Worm (Caenorhabditis elegans) whole organism, late embryonic: ENCODE results near the gene dhc-4.

ENCODE experiments used
- C38D4.7 ChIP-seq: fragments of 200-800 bp; sonication (Bioruptor generic); optimal IDR thresholded peaks from 2 replicates; lab custom pipeline; 2018; ENCODE audit warnings: mild to moderate bottlenecking, missing genetic modification characterization, moderate library complexity, missing compliant biosample characterization
- F13H6.1 ChIP-seq: sonication (generic microtip); optimal IDR thresholded peaks from 2 replicates; lab custom pipeline; 2016; ENCODE audit warnings: missing genetic modification characterization, missing compliant biosample characterization
- K02D7.2 ChIP-seq: sonication (generic microtip); optimal IDR thresholded peaks from 2 replicates; lab custom pipeline; 2017; ENCODE audit warnings: mild to moderate bottlenecking, missing genetic modification characterization, missing compliant biosample characterization
- Y22D7AL.16 ChIP-seq: sonication (generic microtip); optimal IDR thresholded peaks from 2 replicates; lab custom pipeline; 2016; ENCODE audit warnings: missing genetic modification characterization, missing compliant biosample characterization
- ahr-1 ChIP-seq: sonication (generic microtip); optimal IDR thresholded peaks from 2 replicates; lab custom pipeline; 2016; ENCODE audit warnings: missing genetic modification characterization, missing compliant biosample characterization
- ama-1 ChIP-seq: fragments of 150-350 bp; optimal IDR thresholded peaks from 2 replicates; lab custom pipeline; 2014
- ceh-18 ChIP-seq: sonication (generic microtip); optimal IDR thresholded peaks from 2 replicates; lab custom pipeline; 2016; ENCODE audit warnings: missing genetic modification characterization, missing compliant biosample characterization
- ceh-19 ChIP-seq: fragments of 200-800 bp; sonication (Bioruptor generic); optimal IDR thresholded peaks from 2 replicates; lab custom pipeline; 2018; ENCODE audit warnings: mild to moderate bottlenecking, missing genetic modification characterization, missing compliant biosample characterization
- ceh-2 ChIP-seq: sonication (generic microtip); optimal IDR thresholded peaks from 2 replicates; lab custom pipeline; 2016; ENCODE audit warnings: missing genotype, missing genetic modification characterization, missing compliant biosample characterization
- ceh-24 ChIP-seq: sonication (generic microtip); optimal IDR thresholded peaks from 2 replicates; lab custom pipeline; 2016; ENCODE audit warnings: mild to moderate bottlenecking, missing genetic modification characterization, missing compliant biosample characterization
- ceh-30 ChIP-seq: fragments of 150-350 bp; optimal IDR thresholded peaks from 2 replicates; lab custom pipeline; 2014; ENCODE audit warnings: missing biosample characterization, missing genetic modification characterization
- ceh-34 ChIP-seq: sonication (generic microtip); optimal IDR thresholded peaks from 2 replicates; lab custom pipeline; 2016; ENCODE audit warnings: mild to moderate bottlenecking, missing genetic modification characterization, missing compliant biosample characterization
- ceh-6 ChIP-seq: fragments of 200-800 bp; sonication (Bioruptor generic); optimal IDR thresholded peaks from 2 replicates; lab custom pipeline; 2018; ENCODE audit warnings: mild to moderate bottlenecking, missing genetic modification characterization, missing compliant biosample characterization
- ceh-9 ChIP-seq: sonication (generic microtip); optimal IDR thresholded peaks from 2 replicates; lab custom pipeline; 2016; ENCODE audit warnings: mild to moderate bottlenecking, missing genetic modification characterization, inconsistent platforms, missing compliant biosample characterization
- che-1 ChIP-seq: sonication (generic microtip); optimal IDR thresholded peaks from 2 replicates; lab custom pipeline; 2016; ENCODE audit warnings: mild to moderate bottlenecking, missing genetic modification characterization, missing compliant biosample characterization
- dmd-4 ChIP-seq: sonication (generic microtip); optimal IDR thresholded peaks from 2 replicates; lab custom pipeline; 2016; ENCODE audit warnings: borderline replicate concordance, missing genetic modification characterization, missing compliant biosample characterization
- elt-4 ChIP-seq: sonication (generic microtip); optimal IDR thresholded peaks from 2 replicates; lab custom pipeline; 2016; ENCODE audit warnings: missing genetic modification characterization, missing compliant biosample characterization
- ets-4 ChIP-seq: sonication (generic microtip); optimal IDR thresholded peaks from 2 replicates; lab custom pipeline; 2016; ENCODE audit warnings: missing genetic modification characterization, missing compliant biosample characterization
- fkh-6 ChIP-seq: sonication (generic microtip); optimal IDR thresholded peaks from 2 replicates; lab custom pipeline; 2016; ENCODE audit warnings: missing genetic modification characterization, missing compliant biosample characterization
- gmeb-2 ChIP-seq: sonication (generic microtip); optimal IDR thresholded peaks from 2 replicates; lab custom pipeline; 2016; ENCODE audit warnings: missing genetic modification characterization, inconsistent platforms, missing compliant biosample characterization
- hlh-15 ChIP-seq: sonication (generic microtip); optimal IDR thresholded peaks from 2 replicates; lab custom pipeline; 2016; ENCODE audit warnings: missing genetic modification characterization, missing compliant biosample characterization
- hlh-6 ChIP-seq: sonication (generic microtip); optimal IDR thresholded peaks from 2 replicates; lab custom pipeline; 2016; ENCODE audit warnings: missing genotype, missing genetic modification characterization, missing compliant biosample characterization
- lim-6 ChIP-seq: sonication (generic microtip); optimal IDR thresholded peaks from 2 replicates; lab custom pipeline; 2016; ENCODE audit warnings: missing genetic modification characterization, missing compliant biosample characterization
- lin-11 ChIP-seq: fragments of 200-800 bp; sonication (Bioruptor generic); optimal IDR thresholded peaks from 2 replicates; lab custom pipeline; 2018; ENCODE audit warnings: mild to moderate bottlenecking, missing genetic modification characterization, missing compliant biosample characterization
- madf-2 ChIP-seq: sonication (generic microtip); optimal IDR thresholded peaks from 2 replicates; lab custom pipeline; 2017; ENCODE audit warnings: missing genetic modification characterization, missing compliant biosample characterization
- nfya-1 ChIP-seq: sonication (generic microtip); optimal IDR thresholded peaks from 2 replicates; lab custom pipeline; 2017; ENCODE audit warnings: missing genetic modification characterization, mild to moderate bottlenecking, missing compliant biosample characterization, antibody characterized with exemption, moderate library complexity
- nhr-11 ChIP-seq: fragments of 150-350 bp; optimal IDR thresholded peaks from 2 replicates; lab custom pipeline; 2014; ENCODE audit warnings: missing biosample characterization, missing genetic modification characterization
- npax-4 ChIP-seq: sonication (generic microtip); optimal IDR thresholded peaks from 2 replicates; lab custom pipeline; 2016; ENCODE audit warnings: missing genetic modification characterization, missing compliant biosample characterization
- pag-3 ChIP-seq: sonication (generic microtip); optimal IDR thresholded peaks from 2 replicates; lab custom pipeline; 2016; ENCODE audit warnings: missing compliant biosample characterization, missing genetic modification characterization, borderline replicate concordance
- pros-1 ChIP-seq: fragments of 150-350 bp; optimal IDR thresholded peaks from 2 replicates; lab custom pipeline; 2014; ENCODE audit warnings: missing biosample characterization, missing genetic modification reagents, missing genetic modification characterization
- sdc-2 ChIP-seq: sonication (generic microtip); optimal IDR thresholded peaks from 2 replicates; lab custom pipeline; 2016; ENCODE audit warnings: missing genotype, missing genetic modification characterization, missing compliant biosample characterization
- sox-2 ChIP-seq: fragments of 200-800 bp; sonication (Bioruptor generic); IDR thresholded peaks from 2 replicates; pipeline ENCODE4 v1.3.6; 2022; ENCODE audit warnings: missing genetic modification reagents, missing genetic modification characterization, missing compliant biosample characterization
- syd-9 ChIP-seq: sonication (generic microtip); optimal IDR thresholded peaks from 2 replicates; lab custom pipeline; 2016; ENCODE audit warnings: mild to moderate bottlenecking, missing genetic modification characterization, moderate library complexity, missing compliant biosample characterization
- tbx-2 ChIP-seq: sonication (generic microtip); optimal IDR thresholded peaks from 2 replicates; lab custom pipeline; 2016; ENCODE audit warnings: missing genetic modification characterization, missing compliant biosample characterization
- tbx-7 ChIP-seq: sonication (generic microtip); optimal IDR thresholded peaks from 2 replicates; lab custom pipeline; 2016; ENCODE audit warnings: missing genotype, missing genetic modification characterization, missing compliant biosample characterization
- unc-55 ChIP-seq: sonication (generic microtip); optimal IDR thresholded peaks from 2 replicates; lab custom pipeline; 2017; ENCODE audit warnings: missing biosample characterization, missing genetic modification reagents, missing genetic modification characterization
- zip-5 ChIP-seq: sonication (generic microtip); optimal IDR thresholded peaks from 2 replicates; lab custom pipeline; 2016; ENCODE audit warnings: missing genetic modification characterization, missing compliant biosample characterization
- ztf-16 ChIP-seq: sonication (generic microtip); optimal IDR thresholded peaks from 2 replicates; lab custom pipeline; 2017; ENCODE audit warnings: missing genetic modification characterization, missing compliant biosample characterization

dhc-4 gene

DNA sequence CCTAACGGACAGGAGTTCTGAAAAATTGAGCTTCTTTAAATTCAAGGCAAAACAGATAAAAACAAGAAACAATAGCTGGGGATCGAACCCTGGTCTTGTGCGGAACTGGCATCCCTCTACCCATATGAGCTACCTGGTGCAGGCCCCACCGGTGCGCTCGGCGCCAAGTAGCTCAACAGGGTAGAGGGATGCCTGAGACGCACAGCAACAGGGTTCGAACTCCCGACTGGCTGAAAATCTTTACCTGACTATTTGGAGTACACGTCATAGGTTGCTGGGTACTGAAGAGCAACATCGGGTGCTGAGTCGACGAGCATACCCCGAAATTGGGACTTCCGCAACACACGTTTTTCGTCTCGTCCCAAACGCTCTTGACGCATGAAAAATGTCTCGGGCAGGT, 6.8 kb upstream of the dhc-4 start:
- no peak for TF ChIP-seq ceh-9 (tag; lab: Kevin White, UChicago)
- no peak for TF ChIP-seq ceh-19 (GFP tag; lab: Kevin White, UChicago)
- no peak for TF ChIP-seq nhr-11 (tag; lab: Kevin White, UChicago)
- TF ChIP-seq lin-11, result no peak
- TF ChIP-seq ceh-2 (tag; lab: Kevin White, UChicago), result no peak
- TF ChIP-seq, all 69 proteins: peak for 0

ce11 chrIII:10967010-10967409, 2.7 kb upstream of the dhc-4 start, which contains the start of gene W05B2.2:
W05B2.2 (minus strand) TSS chrIII:10967110.
- no peak for TF ChIP-seq npax-4 (tag; lab: Kevin White, UChicago)
- TF ChIP-seq ceh-34 (tag; lab: Kevin White, UChicago), result peak; percentile 50
- TF ChIP-seq, all 69 proteins: peak for 1

DNA sequence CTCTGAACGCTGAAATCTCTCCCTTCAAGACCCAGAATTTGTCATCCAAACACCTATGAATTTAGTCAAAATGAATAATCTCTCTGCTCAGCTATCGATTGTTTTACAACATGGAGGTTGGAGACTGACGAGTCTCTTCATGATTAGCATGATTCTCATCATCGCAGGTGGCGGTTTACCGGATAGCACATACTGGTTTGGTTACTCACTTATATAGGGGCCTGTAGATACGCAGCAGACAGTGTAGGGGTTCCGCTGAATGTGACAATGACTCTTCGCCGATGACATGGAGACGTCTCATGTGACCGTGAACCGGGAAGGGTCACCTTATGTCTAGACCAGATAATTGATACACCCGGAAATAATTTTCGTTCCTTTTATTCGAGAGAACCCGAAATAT, 6.8 kb downstream of the dhc-4 start:
- TF ChIP-seq Y22D7AL.16 (tag; lab: Kevin White, UChicago), result no peak
- TF ChIP-seq ceh-2 (tag; lab: Kevin White, UChicago), result no peak
- TF ChIP-seq ceh-30 (tag; lab: Kevin White, UChicago), result no peak
- TF ChIP-seq tbx-7 (tag; lab: Kevin White, UChicago), result no peak
- TF ChIP-seq zip-5 (tag; lab: Kevin White, UChicago), result no peak
- TF ChIP-seq hlh-15, result no peak
- no peak for TF ChIP-seq nhr-11 (tag; lab: Kevin White, UChicago)
- no peak for TF ChIP-seq pros-1
- TF ChIP-seq C38D4.7 (GFP tag; lab: Kevin White, UChicago), result no peak
- TF ChIP-seq ceh-18, result no peak
- no peak for TF ChIP-seq K02D7.2 (tag; lab: Kevin White, UChicago)
- no peak for TF ChIP-seq ahr-1
- no peak for TF ChIP-seq ceh-6 (GFP tag; lab: Kevin White, UChicago)
- TF ChIP-seq madf-2 (tag; lab: Kevin White, UChicago), result no peak
- no peak for TF ChIP-seq npax-4 (tag; lab: Kevin White, UChicago)
- no peak for TF ChIP-seq sox-2
- no peak for TF ChIP-seq elt-4 (tag; lab: Kevin White, UChicago)

- TF ChIP-seq hlh-6 (tag; lab: Kevin White, UChicago) (no peak), ceh-18 (no peak), ceh-24 (tag; lab: Kevin White, UChicago) (no peak), lin-11 (no peak), pag-3 (no peak), sox-2 (no peak), lim-6 (tag; lab: Kevin White, UChicago) (no peak), gmeb-2 (tag; lab: Kevin White, UChicago) (no peak), npax-4 (tag; lab: Kevin White, UChicago) (no peak), unc-55 (GFP tag; lab: Kevin White, UChicago) (no peak), fkh-6 (tag; lab: Kevin White, UChicago) (no peak), nfya-1 (no peak)
These were observed 11.8 kb downstream of the dhc-4 start for ce11 chrIII:10981555-10981954.

ce11 chrIII:10983153-10983552, 13.4 kb downstream of the dhc-4 start, which contains the start of gene col-92:
col-92 (minus strand) TSS chrIII:10983253.
- TF ChIP-seq sox-2 (no peak), dmd-4 (no peak), F13H6.1 (tag; lab: Kevin White, UChicago) (no peak), nfya-1 (no peak), ceh-18 (no peak), lim-6 (tag; lab: Kevin White, UChicago) (no peak), tbx-2 (no peak), ztf-16 (tag; lab: Kevin White, UChicago) (no peak), syd-9 (no peak), ets-4 (tag; lab: Kevin White, UChicago) (no peak), che-1 (tag; lab: Kevin White, UChicago) (no peak), sdc-2 (tag; lab: Kevin White, UChicago) (no peak), ama-1 (no peak), pros-1 (no peak), ceh-34 (tag; lab: Kevin White, UChicago) (no peak), gmeb-2 (tag; lab: Kevin White, UChicago) (no peak)
- TF ChIP-seq, all 69 proteins: peak for 0
